Worm (Caenorhabditis elegans) whole organism, mixed stage, embryonic: ENCODE measurements around the gene fbxa-151.
"Not testable (repeated sequence)": the region's sequence is repeated elsewhere in the genome, so short reads cannot be mapped to it uniquely, and the experiment has no call there.

Experiments used
- ceh-43 ChIP-seq: fragments of 200-800 bp; sonication (Bioruptor generic); optimal IDR thresholded peaks from 2 replicates; lab custom pipeline; 2018; ENCODE audit warnings: mild to moderate bottlenecking, missing genetic modification characterization, moderate library complexity, missing compliant biosample characterization
- elt-1 ChIP-seq: sonication (generic microtip); optimal IDR thresholded peaks from 2 replicates; lab custom pipeline; 2017; ENCODE audit warnings: missing genetic modification characterization, mild to moderate bottlenecking, missing compliant biosample characterization, antibody characterized with exemption, moderate library complexity, borderline replicate concordance; ENCODE audit not compliant: insufficient read depth
- flh-1 ChIP-seq: fragments of 200-800 bp; sonication (Bioruptor generic); optimal IDR thresholded peaks from 2 replicates; lab custom pipeline; 2018; ENCODE audit warnings: mild to moderate bottlenecking, missing genetic modification characterization, moderate library complexity, missing compliant biosample characterization
- lin-32 ChIP-seq: fragments of 200-800 bp; sonication (Bioruptor generic); optimal IDR thresholded peaks from 2 replicates; lab custom pipeline; 2018; ENCODE audit warnings: mild to moderate bottlenecking, missing genetic modification characterization, missing compliant biosample characterization
- nhr-28 ChIP-seq: fragments of 150-350 bp; optimal IDR thresholded peaks from 2 replicates; lab custom pipeline; 2014; ENCODE audit warnings: missing biosample characterization, missing genetic modification characterization
- snpc-4 ChIP-seq: fragments of 150-350 bp; optimal IDR thresholded peaks from 2 replicates; lab custom pipeline; 2014; ENCODE audit warnings: missing biosample characterization, missing genetic modification characterization

DNA sequence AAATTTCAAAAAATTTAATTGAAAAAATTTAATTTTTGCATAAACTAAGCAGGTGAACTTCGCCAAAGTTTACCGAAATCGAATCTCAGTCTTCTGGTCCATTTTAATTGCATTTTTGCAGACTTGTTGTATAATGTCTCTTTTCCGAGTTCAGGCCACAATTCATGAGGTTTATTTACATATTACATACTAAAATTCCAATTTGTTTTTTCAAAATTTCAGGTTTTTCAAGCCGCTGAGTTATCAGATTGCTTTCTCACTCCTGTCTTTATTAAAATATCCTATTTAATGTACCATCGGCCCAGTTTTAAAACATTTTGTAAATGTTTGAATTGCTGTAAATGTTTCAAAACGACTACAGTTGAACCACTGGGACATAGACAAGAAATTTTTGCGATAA is 10.2 kb downstream of the fbxa-151 start, which contains the start of gene fbxa-208:
- not testable (repeated sequence) for TF ChIP-seq flh-1 (GFP tag; lab: Kevin White, UChicago); elt-1 (tag; lab: Kevin White, UChicago); snpc-4; nhr-28; ceh-43 (GFP tag; lab: Kevin White, UChicago); lin-32 (GFP tag; lab: Kevin White, UChicago)
